In the genomic region with DNA sequence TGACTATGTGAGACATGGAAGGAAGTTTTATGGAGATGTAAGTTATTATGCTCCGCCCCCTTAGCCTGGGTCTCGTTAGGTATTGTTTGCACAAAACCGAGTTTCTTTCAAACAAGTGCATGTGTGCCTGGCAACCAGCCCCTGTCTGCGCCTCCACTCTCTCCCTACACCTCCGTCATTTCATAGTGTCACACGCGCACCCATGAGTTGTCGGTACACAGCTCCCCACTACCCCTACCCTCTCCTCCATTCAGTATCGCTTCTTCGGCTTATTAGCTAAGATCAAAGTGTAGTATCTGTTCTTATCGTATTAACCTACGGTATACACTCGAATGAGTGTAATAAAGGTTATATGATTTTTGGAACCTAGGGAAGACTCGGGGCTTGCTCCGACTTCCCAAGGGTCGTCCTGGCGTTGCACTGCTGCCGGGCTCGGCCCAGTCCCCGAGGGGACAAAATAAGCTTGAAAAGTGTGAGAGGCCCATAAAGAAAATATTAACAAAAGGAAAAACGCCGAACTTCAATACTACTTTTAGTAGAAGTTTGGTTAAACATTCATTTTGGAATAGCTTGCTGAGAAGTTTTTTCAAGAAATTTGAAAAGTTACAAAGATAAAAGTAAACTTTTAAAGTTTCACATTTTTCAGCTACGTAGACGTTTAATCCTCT, we compare ENCODE assay signal across 7 worm cellular contexts.
TF ChIP-seq lines count a peak whose summit lies in the region.
"Not testable (repeated sequence)": the region's sequence is repeated elsewhere in the genome, so short reads cannot be mapped to it uniquely, and the experiment has no call there.

No protein-coding gene starts in this region.

TF ChIP-seq in whole organism, L1 larva, 84 proteins besides CTCF, POLR2A, EP300 and RAD21:
- TF ChIP-seq nhr-20 (tag; optimal IDR thresholded peaks at IDR 0.05; lab: Kevin White, UChicago), result peak; percentile 35
- TF ChIP-seq nhr-90 (tag; optimal IDR thresholded peaks at IDR 0.05; lab: Kevin White, UChicago; ENCODE audit: poor library complexity), result peak; percentile 60
- peak; percentile 10; the same call in 1 of the 2 replicates for TF ChIP-seq nhr-19 (GFP tag; conservative IDR thresholded peaks at IDR 0.05; lab: Robert Waterston, UW)
- peak; percentile 73 for TF ChIP-seq snpc-4 (tag; optimal IDR thresholded peaks at IDR 0.05; lab: Kevin White, UChicago)
- TF ChIP-seq elt-3 (tag; optimal IDR thresholded peaks at IDR 0.05; lab: Kevin White, UChicago), result peak in 1 of 6 experiments; percentile 6
- TF ChIP-seq nhr-71 (tag; optimal IDR thresholded peaks at IDR 0.05; lab: Kevin White, UChicago), result peak; percentile 38
- peak; percentile 49 for TF ChIP-seq nhr-47 (tag; optimal IDR thresholded peaks at IDR 0.05; lab: Kevin White, UChicago)
- TF ChIP-seq elt-2 (tag; optimal IDR thresholded peaks at IDR 0.05; lab: Kevin White, UChicago), result peak; percentile 62

TF ChIP-seq in whole organism, L2 larva, 48 proteins besides CTCF, POLR2A, EP300 and RAD21:
- TF ChIP-seq snpc-4 (tag; optimal IDR thresholded peaks at IDR 0.05; lab: Kevin White, UChicago) (peak; percentile 88), crh-2 (tag; optimal IDR thresholded peaks at IDR 0.05; lab: Kevin White, UChicago) (peak; percentile 53), sma-3 (GFP tag; optimal IDR thresholded peaks at IDR 0.05; lab: Kevin White, UChicago) (peak; percentile 52), lsy-2 (tag; optimal IDR thresholded peaks at IDR 0.05; lab: Kevin White, UChicago) (peak in 1 of 2 experiments; percentile 11), fos-1 (tag; optimal IDR thresholded peaks at IDR 0.05; lab: Kevin White, UChicago) (peak; percentile 3), nhr-21 (tag; optimal IDR thresholded peaks at IDR 0.05; lab: Kevin White, UChicago) (peak; percentile 29), ama-1 (optimal IDR thresholded peaks at IDR 0.05; lab: Kevin White, UChicago) (peak; percentile 11)

TF ChIP-seq in whole organism, L3 larva, 47 proteins besides CTCF, POLR2A, EP300 and RAD21:
- TF ChIP-seq snpc-4 (tag; optimal IDR thresholded peaks at IDR 0.05; lab: Kevin White, UChicago), result peak; percentile 52
- TF ChIP-seq elt-2 (tag; optimal IDR thresholded peaks at IDR 0.05; lab: Kevin White, UChicago), result peak; percentile 46
- peak; percentile 72 for TF ChIP-seq nhr-77 (tag; optimal IDR thresholded peaks at IDR 0.05; lab: Kevin White, UChicago)
- peak; percentile 40 for TF ChIP-seq nfya-1 (tag; optimal IDR thresholded peaks at IDR 0.05; lab: Kevin White, UChicago; ENCODE audit: insufficient read depth)
- TF ChIP-seq nhr-25 (tag; optimal IDR thresholded peaks at IDR 0.05; lab: Kevin White, UChicago), result peak; percentile 31
- peak; percentile 37 for TF ChIP-seq ama-1 (optimal IDR thresholded peaks at IDR 0.05; lab: Kevin White, UChicago)
- peak; percentile 41 for TF ChIP-seq pqm-1 (tag; optimal IDR thresholded peaks at IDR 0.05; lab: Kevin White, UChicago)

TF ChIP-seq in whole organism, L4 larva, 104 proteins besides CTCF, POLR2A, EP300 and RAD21 (continues in another document):
- peak; percentile 27; the same call in 1 of the 2 replicates for TF ChIP-seq lin-1 (GFP tag; IDR thresholded peaks at IDR 0.05; lab: Robert Waterston, UW)
- TF ChIP-seq hlh-11 (tag; optimal IDR thresholded peaks at IDR 0.05; lab: Kevin White, UChicago), result peak; percentile 42
- peak; percentile 63 for TF ChIP-seq lin-38 (GFP tag; IDR thresholded peaks at IDR 0.05; lab: Robert Waterston, UW)
- peak; percentile 68 for TF ChIP-seq nhr-102 (tag; optimal IDR thresholded peaks at IDR 0.05; lab: Kevin White, UChicago)
- peak; percentile 48 for TF ChIP-seq mep-1 (tag; optimal IDR thresholded peaks at IDR 0.05; lab: Kevin White, UChicago)
- TF ChIP-seq nhr-48 (tag; optimal IDR thresholded peaks at IDR 0.05; lab: Kevin White, UChicago), result peak; percentile 28
- peak; percentile 48; the same call in 1 of the 2 replicates for TF ChIP-seq pha-4 (GFP tag; IDR thresholded peaks at IDR 0.05; lab: Robert Waterston, UW)
- TF ChIP-seq pha-4 (tag; optimal IDR thresholded peaks at IDR 0.05; lab: Kevin White, UChicago), result not testable (repeated sequence)
- TF ChIP-seq lsy-2 (tag; optimal IDR thresholded peaks at IDR 0.05; lab: Kevin White, UChicago), result peak in 1 of 2 experiments; percentile 34
- TF ChIP-seq mdt-29 (GFP tag; IDR thresholded peaks at IDR 0.05; lab: Robert Waterston, UW), result peak; percentile 60; the same call in 1 of the 2 replicates
- peak; percentile 3 for TF ChIP-seq mes-2 (tag; optimal IDR thresholded peaks at IDR 0.05; lab: Kevin White, UChicago; ENCODE audit: poor library complexity, severe bottlenecking)
- TF ChIP-seq ama-1 (optimal IDR thresholded peaks at IDR 0.05; lab: Kevin White, UChicago), result peak; percentile 39
- TF ChIP-seq lin-13 (GFP tag; optimal IDR thresholded peaks at IDR 0.05; lab: Kevin White, UChicago), result peak; percentile 33

TF ChIP-seq in whole organism, late embryonic, 69 proteins besides CTCF, POLR2A, EP300 and RAD21:
- peak; percentile 30 for TF ChIP-seq elt-2 (tag; optimal IDR thresholded peaks at IDR 0.05; lab: Kevin White, UChicago)

TF ChIP-seq in whole organism, mixed stage, embryonic, 35 proteins besides CTCF, POLR2A, EP300 and RAD21:
- TF ChIP-seq cnd-1 (tag; optimal IDR thresholded peaks at IDR 0.05; lab: Kevin White, UChicago) (peak; percentile 23), nhr-2 (tag; optimal IDR thresholded peaks at IDR 0.05; lab: Kevin White, UChicago) (peak; percentile 28)

TF ChIP-seq in whole organism, young adult, 124 proteins besides CTCF, POLR2A, EP300 and RAD21:
- TF ChIP-seq madf-6 (GFP tag; IDR thresholded peaks at IDR 0.05; lab: Robert Waterston, UW) (peak; percentile 47; the same call in 1 of the 2 replicates), him-1 (tag; optimal IDR thresholded peaks at IDR 0.05; lab: Kevin White, UChicago) (peak; percentile 58), mcd-1 (GFP tag; IDR thresholded peaks at IDR 0.05; lab: Robert Waterston, UW) (peak; percentile 55), F49E8.2 (tag; optimal IDR thresholded peaks at IDR 0.05; lab: Kevin White, UChicago; ENCODE audit: insufficient read depth) (peak; percentile 70), lin-40 (tag; optimal IDR thresholded peaks at IDR 0.05; lab: Kevin White, UChicago) (peak; percentile 26), B0336.3 (GFP tag; IDR thresholded peaks at IDR 0.05; lab: Robert Waterston, UW) (peak; percentile 65), attf-6 (GFP tag; IDR thresholded peaks at IDR 0.05; lab: Robert Waterston, UW) (peak; percentile 94), snpc-1.1 (tag; optimal IDR thresholded peaks at IDR 0.05; lab: Kevin White, UChicago; ENCODE audit: insufficient read depth) (peak; percentile 87), lin-26 (GFP tag; IDR thresholded peaks at IDR 0.05; lab: Robert Waterston, UW) (peak; percentile 93), let-607 (tag; optimal IDR thresholded peaks at IDR 0.05; lab: Kevin White, UChicago) (peak in 1 of 2 experiments; percentile 6), aptf-2 (GFP tag; conservative IDR thresholded peaks at IDR 0.05; lab: Robert Waterston, UW) (peak; percentile 93), nhr-80 (tag; optimal IDR thresholded peaks at IDR 0.05; lab: Kevin White, UChicago) (peak; percentile 2), pbrm-1 (GFP tag; IDR thresholded peaks at IDR 0.05; lab: Robert Waterston, UW) (peak; percentile 69), snpc-4 (GFP tag; optimal IDR thresholded peaks at IDR 0.05; lab: Kevin White, UChicago) (peak; percentile 84), snpc-4 (tag; optimal IDR thresholded peaks at IDR 0.05; lab: Kevin White, UChicago) (peak; percentile 54 to 97 (median 93)), lin-54 (GFP tag; optimal IDR thresholded peaks at IDR 0.05; lab: Kevin White, UChicago) (peak; percentile 13), hmg-20 (GFP tag; IDR thresholded peaks at IDR 0.05; lab: Robert Waterston, UW) (0 out of 2 replicates have a peak, but pooled peaks have one; percentile 47), zfh-2 (GFP tag; conservative IDR thresholded peaks at IDR 0.05; lab: Robert Waterston, UW) (peak; percentile 59), xnd-1 (tag; optimal IDR thresholded peaks at IDR 0.05; lab: Kevin White, UChicago) (peak; percentile 25), rcor-1 (GFP tag; IDR thresholded peaks at IDR 0.05; lab: Robert Waterston, UW) (0 out of 2 replicates have a peak, but pooled peaks have one; percentile 25), die-1 (tag; optimal IDR thresholded peaks at IDR 0.05; lab: Kevin White, UChicago) (peak; percentile 18), ztf-18 (tag; optimal IDR thresholded peaks at IDR 0.05; lab: Kevin White, UChicago) (peak; percentile 10), nfyb-1 (GFP tag; IDR thresholded peaks at IDR 0.05; lab: Robert Waterston, UW) (peak; percentile 69; the same call in 1 of the 2 replicates), hmg-1.2 (GFP tag; IDR thresholded peaks at IDR 0.05; lab: Robert Waterston, UW) (peak; percentile 84), nfya-2 (GFP tag; IDR thresholded peaks at IDR 0.05; lab: Robert Waterston, UW) (peak; percentile 21; the same call in 1 of the 2 replicates), lsl-1 (GFP tag; optimal IDR thresholded peaks at IDR 0.05; lab: Kevin White, UChicago) (peak; percentile 61), snpc-1.3 (tag; optimal IDR thresholded peaks at IDR 0.05; lab: Kevin White, UChicago; ENCODE audit: insufficient read depth) (peak; percentile 13), ZK185.1 (tag; optimal IDR thresholded peaks at IDR 0.05; lab: Kevin White, UChicago; ENCODE audit: poor library complexity, severe bottlenecking) (peak; percentile 13), snpc-3.4 (tag; optimal IDR thresholded peaks at IDR 0.05; lab: Kevin White, UChicago) (peak; percentile 27), Y53G8AR.9 (GFP tag; conservative IDR thresholded peaks at IDR 0.05; lab: Robert Waterston, UW) (0 out of 2 replicates have a peak, but pooled peaks have one; percentile 67), D2030.7 (GFP tag; IDR thresholded peaks at IDR 0.05; lab: Robert Waterston, UW) (peak; percentile 84), ceh-100 (GFP tag; IDR thresholded peaks at IDR 0.05; lab: Robert Waterston, UW) (peak; percentile 60; the same call in 1 of the 2 replicates), tbp1 (GFP tag; optimal IDR thresholded peaks at IDR 0.05; lab: Kevin White, UChicago) (peak; percentile 63), ekl-4 (GFP tag; IDR thresholded peaks at IDR 0.05; lab: Robert Waterston, UW) (peak; percentile 57; the same call in 1 of the 2 replicates)
